Fruit fly (Drosophila melanogaster) whole organism, embryonic: ENCODE data around the gene Targ2.

Experiments used
- Antp ChIP-seq: fragments of 200-800 bp; sonication (Bioruptor generic); optimal IDR thresholded peaks from 3 replicates; lab custom pipeline; 2016; ENCODE audit warnings: missing biosample characterization, missing genetic modification characterization
- Awh ChIP-seq: fragments of 200-800 bp; sonication (Bioruptor generic); IDR thresholded peaks from 2 replicates; pipeline ENCODE4, ENCODE4 v1.3.6; 2022; ENCODE audit warnings: missing biosample characterization, missing genetic modification characterization
- Blimp-1 ChIP-seq: fragments of 200-800 bp; sonication (Bioruptor generic); optimal IDR thresholded peaks from 3 replicates; lab custom pipeline; 2018; ENCODE audit warnings: missing biosample characterization, missing genetic modification characterization, mild to moderate bottlenecking, moderate library complexity, missing genetic modification reagents
- CG10462 ChIP-seq: fragments of 200-800 bp; sonication (Bioruptor generic); optimal IDR thresholded peaks from 2 replicates; lab custom pipeline; 2016; ENCODE audit warnings: missing biosample characterization, missing genetic modification characterization
- CG12219 ChIP-seq: fragments of 200-800 bp; sonication (Bioruptor generic); optimal IDR thresholded peaks from 3 replicates; lab custom pipeline; 2018; ENCODE audit warnings: missing biosample characterization, mild to moderate bottlenecking, missing genetic modification characterization
- CG12236 ChIP-seq: fragments of 200-800 bp; sonication (Bioruptor generic); optimal IDR thresholded peaks from 2 replicates; lab custom pipeline; 2016; ENCODE audit warnings: missing biosample characterization, missing genetic modification characterization
- CG1602 ChIP-seq: fragments of 200-800 bp; sonication (Bioruptor generic); optimal IDR thresholded peaks from 3 replicates; lab custom pipeline; 2016; ENCODE audit warnings: missing biosample characterization, missing genetic modification characterization
- CG1603 ChIP-seq: fragments of 200-800 bp; sonication (Bioruptor generic); optimal IDR thresholded peaks from 2 replicates; lab custom pipeline; 2019; ENCODE audit warnings: missing biosample characterization, mild to moderate bottlenecking, missing genetic modification characterization, moderate library complexity
- CG17612 ChIP-seq: fragments of 200-800 bp; sonication (Bioruptor generic); IDR thresholded peaks from 2 replicates; pipeline ENCODE4 v1.3.6; 2022; ENCODE audit warnings: missing biosample characterization, missing genetic modification characterization
- CG1792 ChIP-seq: fragments of 200-800 bp; sonication (Bioruptor generic); optimal IDR thresholded peaks from 2 replicates; lab custom pipeline; 2016; ENCODE audit warnings: missing biosample characterization, missing genetic modification characterization
- CG2712 ChIP-seq: fragments of 200-800 bp; optimal IDR thresholded peaks from 3 replicates; lab custom pipeline; 2019; ENCODE audit warnings: missing biosample characterization, mild to moderate bottlenecking, missing genetic modification characterization, moderate library complexity
- CG31365 ChIP-seq: fragments of 200-800 bp; sonication (Bioruptor generic); optimal IDR thresholded peaks from 2 replicates; lab custom pipeline; 2018; ENCODE audit warnings: missing biosample characterization, mild to moderate bottlenecking, missing genetic modification characterization
- CG34376 ChIP-seq: fragments of 200-800 bp; sonication (Bioruptor generic); optimal IDR thresholded peaks from 2 replicates; lab custom pipeline; 2018; ENCODE audit warnings: missing biosample characterization, mild to moderate bottlenecking, missing genetic modification characterization
- CG4282 ChIP-seq: fragments of 200-800 bp; sonication (Bioruptor generic); optimal IDR thresholded peaks from 2 replicates; lab custom pipeline; 2016; ENCODE audit warnings: missing biosample characterization, missing genetic modification characterization
- CG5180 ChIP-seq: fragments of 200-800 bp; sonication (Bioruptor generic); optimal IDR thresholded peaks from 3 replicates; lab custom pipeline; 2017; ENCODE audit warnings: missing biosample characterization, missing genetic modification characterization, mild to moderate bottlenecking, moderate library complexity, missing genetic modification reagents
- CTCF ChIP-seq: fragments of 200-800 bp; sonication (Bioruptor generic); optimal IDR thresholded peaks from 2 replicates; lab custom pipeline; 2017; ENCODE audit warnings: missing biosample characterization, mild to moderate bottlenecking, missing genetic modification characterization, moderate library complexity
- Chrac-16 ChIP-seq: fragments of 200-800 bp; sonication (Bioruptor generic); optimal IDR thresholded peaks from 3 replicates; lab custom pipeline; 2016; ENCODE audit warnings: missing biosample characterization, missing genetic modification characterization
- D ChIP-seq, 2 experiments: fragments of 200-800 bp in 1 of 2; fragments of >200 bp in 1 of 2; sonication (Bioruptor generic) in 1 of 2; optimal IDR thresholded peaks; 2 replicates in 1 of 2; 3 replicates in 1 of 2; lab custom pipeline; 2017; ENCODE audit warnings: mild to moderate bottlenecking in 1 of 2, missing biosample characterization in 1 of 2, missing genetic modification characterization in 1 of 2, missing genetic modification reagents in 1 of 2
- D19B ChIP-seq: fragments of 200-800 bp; sonication (Bioruptor generic); optimal IDR thresholded peaks from 2 replicates; lab custom pipeline; 2017; ENCODE audit warnings: missing biosample characterization, mild to moderate bottlenecking, missing genetic modification characterization
- Eip74EF ChIP-seq, 2 experiments: fragments of 200-800 bp in 1 of 2; fragments of >200 bp in 1 of 2; sonication (Bioruptor generic) in 1 of 2; optimal IDR thresholded peaks; 2 replicates each; lab custom pipeline; 2017 to 2019; ENCODE audit warnings: missing biosample characterization in 2 of 2, missing genetic modification characterization in 2 of 2, mild to moderate bottlenecking in 1 of 2, moderate library complexity in 1 of 2
- HmgD ChIP-seq: fragments of 200-800 bp; sonication (Bioruptor generic); optimal IDR thresholded peaks from 3 replicates; lab custom pipeline; 2016; ENCODE audit warnings: missing biosample characterization, missing genetic modification characterization
- Hmx ChIP-seq: fragments of 200-800 bp; sonication (Bioruptor generic); optimal IDR thresholded peaks from 2 replicates; lab custom pipeline; 2016; ENCODE audit warnings: missing biosample characterization, missing genetic modification characterization
- Kr ChIP-seq: fragments of 200-800 bp; sonication (Bioruptor generic); optimal IDR thresholded peaks from 2 replicates; lab custom pipeline; 2017; ENCODE audit warnings: missing biosample characterization, mild to moderate bottlenecking, missing genetic modification characterization
- NK7.1 ChIP-seq: fragments of 200-800 bp; sonication (Bioruptor generic); optimal IDR thresholded peaks from 3 replicates; lab custom pipeline; 2016; ENCODE audit warnings: missing biosample characterization, missing genetic modification characterization
- NfI ChIP-seq: fragments of 200-800 bp; sonication (Bioruptor generic); optimal IDR thresholded peaks from 3 replicates; lab custom pipeline; 2018; ENCODE audit warnings: missing biosample characterization, mild to moderate bottlenecking, missing genetic modification characterization, moderate library complexity
- Ptx1 ChIP-seq: fragments of 200-800 bp; sonication (Bioruptor generic); IDR thresholded peaks from 2 replicates; pipeline ENCODE4 v1.3.6; 2022; ENCODE audit warnings: missing biosample characterization, missing genetic modification characterization
- Stat92E ChIP-seq, 3 experiments: fragments of >200 bp in 2 of 3; fragments of 200-800 bp in 1 of 3; sonication (Bioruptor generic) in 1 of 3; optimal IDR thresholded peaks; 2 replicates each; lab custom pipeline; 2017 to 2019; ENCODE audit warnings: missing biosample characterization in 3 of 3, missing genetic modification characterization in 3 of 3, mild to moderate bottlenecking in 1 of 3, moderate library complexity in 1 of 3
- Tbp ChIP-seq: fragments of >200 bp; optimal IDR thresholded peaks from 2 replicates; lab custom pipeline; 2018; ENCODE audit warnings: missing biosample characterization, missing genetic modification characterization
- ap ChIP-seq: fragments of 200-800 bp; sonication (Bioruptor generic); IDR thresholded peaks from 2 replicates; pipeline ENCODE4 v1.3.6; 2022; ENCODE audit warnings: missing biosample characterization, missing genetic modification characterization
- bbx ChIP-seq: fragments of 200-800 bp; sonication (Bioruptor generic); IDR thresholded peaks from 2 replicates; pipeline ENCODE4 v1.3.6; 2022; ENCODE audit warnings: missing biosample characterization, missing genetic modification characterization; ENCODE audit not compliant: partially characterized antibody
- bsh ChIP-seq, 2 experiments: fragments of 200-800 bp; sonication (Bioruptor generic); optimal IDR thresholded peaks; 2 replicates each; lab custom pipeline; 2017 to 2018; ENCODE audit warnings: mild to moderate bottlenecking in 2 of 2, missing biosample characterization in 2 of 2, missing genetic modification characterization in 2 of 2, moderate library complexity in 1 of 2
- chif ChIP-seq, 2 experiments: fragments of 200-800 bp; sonication (Bioruptor generic); optimal IDR thresholded peaks; 3 replicates each; lab custom pipeline; 2016; ENCODE audit warnings: missing biosample characterization in 2 of 2, missing genetic modification characterization in 2 of 2
- chn ChIP-seq: fragments of 200-800 bp; sonication (Bioruptor generic); optimal IDR thresholded peaks from 2 replicates; lab custom pipeline; 2016; ENCODE audit warnings: missing biosample characterization, missing genetic modification characterization
- dm ChIP-seq: fragments of 200-800 bp; sonication (Bioruptor generic); optimal IDR thresholded peaks from 3 replicates; lab custom pipeline; 2016; ENCODE audit warnings: missing biosample characterization, missing genetic modification characterization
- dysf ChIP-seq: fragments of 200-800 bp; sonication (Bioruptor generic); IDR thresholded peaks from 3 replicates; pipeline ENCODE4 v1.3.6; 2022; ENCODE audit warnings: missing biosample characterization, missing genetic modification characterization
- fd3F ChIP-seq: fragments of 200-800 bp; sonication (Bioruptor generic); optimal IDR thresholded peaks from 2 replicates; lab custom pipeline; 2018; ENCODE audit warnings: missing biosample characterization, mild to moderate bottlenecking, missing genetic modification characterization, moderate library complexity
- ftz-f1 ChIP-seq: fragments of 200-800 bp; sonication (Bioruptor generic); optimal IDR thresholded peaks from 2 replicates; lab custom pipeline; 2016; ENCODE audit warnings: missing biosample characterization, missing genetic modification characterization
- insv ChIP-seq, 2 experiments: fragments of 200-800 bp; sonication (Bioruptor generic); optimal IDR thresholded peaks; 3 replicates each; lab custom pipeline; 2016 to 2018; ENCODE audit warnings: missing biosample characterization in 2 of 2, missing genetic modification characterization in 2 of 2
- kay ChIP-seq: fragments of 200-800 bp; sonication (Bioruptor generic); optimal IDR thresholded peaks from 2 replicates; lab custom pipeline; 2016; ENCODE audit warnings: missing biosample characterization, missing genetic modification characterization
- mam ChIP-seq: fragments of 200-800 bp; sonication (Bioruptor generic); optimal IDR thresholded peaks from 3 replicates; lab custom pipeline; 2016; ENCODE audit warnings: missing biosample characterization, missing genetic modification characterization
- nom ChIP-seq: fragments of 200-800 bp; sonication (Bioruptor generic); optimal IDR thresholded peaks from 2 replicates; lab custom pipeline; 2017; ENCODE audit warnings: missing biosample characterization, missing genetic modification characterization, mild to moderate bottlenecking, moderate library complexity, missing genetic modification reagents
- pan ChIP-seq, 4 experiments: fragments of >200 bp in 3 of 4; fragments of 200-800 bp in 1 of 4; sonication (Bioruptor generic) in 1 of 4; optimal IDR thresholded peaks in 3 of 4; IDR thresholded peaks in 1 of 4; 2 replicates each; pipeline versions ENCODE4 v1.3.6 to Lab custom; 2017 to 2022; ENCODE audit warnings: missing biosample characterization in 2 of 4, missing genetic modification characterization in 2 of 4, mixed read lengths in 1 of 4
- rib ChIP-seq: fragments of 200-800 bp; sonication (Bioruptor generic); IDR thresholded peaks from 2 replicates; pipeline ENCODE4 v1.3.6; 2022; ENCODE audit warnings: missing biosample characterization, missing genetic modification characterization
- row ChIP-seq: fragments of 200-800 bp; sonication (Bioruptor generic); IDR thresholded peaks from 3 replicates; pipeline ENCODE4 v1.3.6; 2022; ENCODE audit warnings: missing biosample characterization, missing genetic modification characterization
- stc ChIP-seq: fragments of 200-800 bp; sonication (Bioruptor generic); IDR thresholded peaks from 2 replicates; pipeline ENCODE4 v1.3.6; 2022; ENCODE audit warnings: missing biosample characterization, missing genetic modification characterization
- trh ChIP-seq: fragments of 200-800 bp; sonication (Bioruptor generic); optimal IDR thresholded peaks from 2 replicates; lab custom pipeline; 2016; ENCODE audit warnings: missing biosample characterization, missing genetic modification characterization
- tup ChIP-seq: fragments of 200-800 bp; sonication (Bioruptor generic); optimal IDR thresholded peaks from 2 replicates; lab custom pipeline; 2016; ENCODE audit warnings: missing biosample characterization, mild to moderate bottlenecking, missing genetic modification characterization, moderate library complexity
- usp ChIP-seq: fragments of >200 bp; optimal IDR thresholded peaks from 2 replicates; lab custom pipeline; 2017; ENCODE audit warnings: missing biosample characterization, missing genetic modification characterization
- vfl ChIP-seq: fragments of 200-800 bp; sonication (Bioruptor generic); optimal IDR thresholded peaks from 2 replicates; lab custom pipeline; 2016; ENCODE audit warnings: missing biosample characterization, missing genetic modification characterization
- wor ChIP-seq: fragments of 200-800 bp; sonication (Bioruptor generic); IDR thresholded peaks from 2 replicates; pipeline ENCODE4 v1.3.6; 2022; ENCODE audit warnings: missing biosample characterization, missing genetic modification characterization
- zen ChIP-seq: fragments of 200-800 bp; sonication (Bioruptor generic); optimal IDR thresholded peaks from 3 replicates; lab custom pipeline; 2018; ENCODE audit warnings: missing biosample characterization, mild to moderate bottlenecking, missing genetic modification characterization, moderate library complexity

Targ2 gene

dm6 chr3L:21200587-21200986, 2.4 kb downstream of the Targ2 start (continued):
- TF ChIP-seq CG1603 (tag; lab: Kevin White, UChicago) (no peak), Chrac-16 (GFP tag; lab: Kevin White, UChicago) (no peak), CG1792 (no peak), nom (GFP tag; lab: Kevin White, UChicago) (no peak), CG12236 (GFP tag; lab: Kevin White, UChicago) (no peak), NfI (GFP tag; lab: Kevin White, UChicago) (peak; percentile 7), Blimp-1 (GFP tag; lab: Kevin White, UChicago) (peak; percentile 27), Ptx1 (GFP tag; lab: Robert Waterston, UW) (no peak), usp (GFP tag; lab: Kevin White, UChicago) (no peak), CG12219 (GFP tag; lab: Kevin White, UChicago) (no peak), mam (no peak), D (optimal IDR thresholded peaks at IDR 0.05; lab: Kevin White, UChicago) (no peak), D (GFP tag; optimal IDR thresholded peaks at IDR 0.05; lab: Kevin White, UChicago) (no peak), zen (no peak), wor (GFP tag; lab: Robert Waterston, UW) (no peak), fd3F (GFP tag; lab: Kevin White, UChicago) (no peak), CG5180 (GFP tag; lab: Kevin White, UChicago) (no peak), Eip74EF (GFP tag; optimal IDR thresholded peaks at IDR 0.05; lab: Kevin White, UChicago) (no peak), rib (GFP tag; lab: Robert Waterston, UW) (no peak), trh (GFP tag; lab: Kevin White, UChicago) (no peak), pan (optimal IDR thresholded peaks at IDR 0.05; lab: Kevin White, UChicago) (no peak), pan (GFP tag; optimal IDR thresholded peaks at IDR 0.05 in 1 of 2, IDR thresholded peaks at IDR 0.05 in 1 of 2) (peak in 1 of 2 experiments; percentile 26), CG31365 (no peak), kay (no peak), insv (GFP tag; optimal IDR thresholded peaks at IDR 0.05; lab: Kevin White, UChicago) (no peak), tup (GFP tag; lab: Kevin White, UChicago) (no peak), Awh (GFP tag; lab: Robert Waterston, UW) (no peak), CG2712 (peak; percentile 23), dm (GFP tag; lab: Kevin White, UChicago) (no peak), stc (GFP tag; lab: Robert Waterston, UW) (no peak), chif (GFP tag; optimal IDR thresholded peaks at IDR 0.05; lab: Kevin White, UChicago) (no peak), dysf (GFP tag; lab: Robert Waterston, UW) (0 out of 3 replicates have a peak, but pooled peaks have one; percentile 18), Kr (no peak), ftz-f1 (GFP tag; lab: Kevin White, UChicago) (no peak), Antp (no peak), chn (GFP tag; lab: Kevin White, UChicago) (no peak), CG4282 (GFP tag; lab: Kevin White, UChicago) (no peak), CTCF (GFP tag; lab: Kevin White, UChicago) (no peak), Hmx (GFP tag; lab: Kevin White, UChicago) (no peak), CG17612 (no peak), NK7.1 (GFP tag; lab: Kevin White, UChicago) (no peak), Tbp (GFP tag; lab: Kevin White, UChicago) (no peak), row (GFP tag; lab: Robert Waterston, UW) (peak; percentile 42; the same call in 2 of the 3 replicates), HmgD (GFP tag; lab: Kevin White, UChicago) (no peak), CG1602 (no peak), CG34376 (no peak), D19B (GFP tag; lab: Kevin White, UChicago) (no peak), Stat92E (GFP tag; optimal IDR thresholded peaks at IDR 0.05; lab: Kevin White, UChicago) (no peak), vfl (GFP tag; lab: Kevin White, UChicago) (no peak), bsh (GFP tag; optimal IDR thresholded peaks at IDR 0.05; lab: Kevin White, UChicago) (no peak), ap (GFP tag; lab: Robert Waterston, UW) (no peak), bbx (GFP tag; lab: Robert Waterston, UW) (peak; percentile 16; the same call in 1 of the 2 replicates), CG10462 (GFP tag; lab: Kevin White, UChicago) (no peak)
